Worm (Caenorhabditis elegans): ENCODE results near the gene scl-6.
A peak's percentile ranks its signal among the peaks of the same experiment; 100 is the strongest.

Gene scl-6

DNA sequence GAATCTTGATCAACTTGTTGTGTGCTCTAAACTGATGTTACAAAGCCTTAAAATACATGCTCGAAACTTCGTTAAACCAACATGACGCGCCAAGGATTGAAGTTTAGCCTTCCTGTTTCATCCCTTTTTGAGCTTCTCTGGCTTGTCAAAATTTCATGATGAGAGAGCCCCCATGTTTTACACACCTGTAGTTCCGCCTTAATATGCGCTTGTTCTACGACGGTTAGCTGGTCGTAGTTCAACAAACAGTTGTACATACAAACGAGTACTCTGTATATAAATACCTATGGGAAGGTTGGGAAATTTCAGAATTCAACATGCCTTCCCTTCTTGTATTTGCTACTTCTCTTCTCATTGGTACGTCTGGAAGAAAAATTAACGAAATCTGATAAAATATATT, at the start of gene scl-6:
Gene scl-6, plus strand, starts transcription at position 301 of the 400 bp plus-strand sequence.
- TF ChIP-seq W03F9.2 (tag; optimal IDR thresholded peaks at IDR 0.05), result no peak
- TF ChIP-seq him-1 (tag; optimal IDR thresholded peaks at IDR 0.05), result no peak
- no peak for TF ChIP-seq dao-5 (tag; optimal IDR thresholded peaks at IDR 0.05)

DNA sequence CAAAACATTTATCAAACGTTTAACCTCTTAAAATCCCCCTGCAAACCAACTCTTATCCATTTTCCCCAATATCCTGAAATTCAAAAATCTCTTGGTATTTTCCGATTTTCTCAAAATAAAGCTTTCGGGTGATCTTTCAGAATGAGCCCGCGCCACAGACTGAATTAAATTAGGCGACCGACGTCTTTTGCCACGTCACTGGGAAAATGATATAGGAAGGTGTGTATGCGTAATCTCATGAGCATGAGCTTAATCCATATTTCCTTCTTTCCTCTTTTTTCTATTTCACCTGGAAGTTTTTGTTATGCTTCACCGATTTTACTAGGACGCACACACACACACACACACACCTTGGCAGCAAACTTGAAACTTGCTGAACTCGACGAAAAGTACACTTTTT, 47.5 kb upstream of the scl-6 start:
- no peak for TF ChIP-seq dao-5 (tag; optimal IDR thresholded peaks at IDR 0.05)
- TF ChIP-seq W03F9.2 (tag; optimal IDR thresholded peaks at IDR 0.05), result no peak
- TF ChIP-seq him-1 (tag; optimal IDR thresholded peaks at IDR 0.05), result no peak

DNA sequence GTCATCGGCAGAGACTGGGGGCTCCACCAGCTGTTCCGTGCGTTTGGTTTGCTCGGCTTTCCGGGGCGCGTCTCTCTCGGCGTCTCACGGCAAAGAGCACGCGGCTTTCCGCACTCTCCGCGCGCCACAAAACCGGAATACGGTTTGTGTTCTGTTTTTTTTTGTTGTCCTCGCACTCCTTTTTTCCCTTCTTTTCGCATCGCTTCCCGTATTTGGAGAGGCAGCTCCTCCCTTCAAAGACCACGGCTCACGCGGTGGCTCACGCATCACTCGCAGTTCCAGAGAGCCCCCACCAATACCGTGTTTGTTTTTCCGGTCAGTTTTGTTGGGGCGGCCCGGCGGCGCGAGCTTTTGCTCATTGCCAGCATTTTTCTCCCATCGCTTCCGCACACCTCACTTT, 45.7 kb upstream of the scl-6 start:
- no peak for TF ChIP-seq him-1 (tag; optimal IDR thresholded peaks at IDR 0.05)
- no peak for TF ChIP-seq dao-5 (tag; optimal IDR thresholded peaks at IDR 0.05)
- no peak for TF ChIP-seq W03F9.2 (tag; optimal IDR thresholded peaks at IDR 0.05)

DNA sequence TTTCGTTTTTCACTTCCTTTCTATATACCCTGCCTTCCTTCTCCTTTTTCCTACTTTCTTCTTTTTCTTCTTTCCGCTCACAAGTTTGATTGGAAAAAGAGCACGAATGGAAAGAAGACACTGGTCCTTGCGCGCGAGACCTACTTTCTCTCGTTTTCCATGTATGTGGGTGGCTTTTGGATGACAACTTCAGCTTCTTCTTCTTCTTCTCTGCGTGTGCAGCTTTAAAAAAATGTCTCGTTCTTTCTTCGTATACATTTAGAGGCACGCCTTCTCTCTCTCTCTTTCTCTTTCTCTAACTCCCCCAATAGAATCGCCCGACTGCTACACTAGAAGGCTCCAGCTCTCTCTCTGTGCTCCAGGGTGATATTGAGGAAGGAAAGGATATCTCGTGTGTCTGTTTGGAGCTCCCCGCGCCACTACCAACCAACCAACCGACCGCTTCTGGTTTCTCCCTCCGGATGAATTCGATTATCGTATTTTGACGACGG, 42.7 kb upstream of the scl-6 start:
- TF ChIP-seq him-1 (tag; optimal IDR thresholded peaks at IDR 0.05) (peak; percentile 49), W03F9.2 (tag; optimal IDR thresholded peaks at IDR 0.05) (no peak), dao-5 (tag; optimal IDR thresholded peaks at IDR 0.05) (no peak)

DNA sequence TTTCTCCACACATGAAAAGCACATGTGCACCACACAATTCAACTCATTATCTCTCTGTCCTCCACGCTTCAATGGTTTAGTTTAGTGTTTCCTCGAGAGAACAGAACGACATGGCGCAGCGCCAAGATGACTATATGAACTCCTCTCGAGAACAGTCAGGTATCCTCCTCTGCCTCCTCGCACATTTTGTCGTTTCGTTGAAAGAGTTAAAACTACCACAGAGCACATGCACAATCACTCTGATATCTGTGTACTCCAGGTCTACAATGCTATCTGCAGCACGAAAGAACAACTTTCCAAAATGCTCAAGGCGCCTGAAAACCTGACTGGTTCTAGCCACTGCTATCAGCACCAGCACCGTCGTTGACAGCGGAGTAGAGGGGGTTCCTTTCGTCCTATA, 41.8 kb upstream of the scl-6 start:
- TF ChIP-seq him-1 (tag; optimal IDR thresholded peaks at IDR 0.05) (no peak), W03F9.2 (tag; optimal IDR thresholded peaks at IDR 0.05) (no peak), dao-5 (tag; optimal IDR thresholded peaks at IDR 0.05) (no peak)

DNA sequence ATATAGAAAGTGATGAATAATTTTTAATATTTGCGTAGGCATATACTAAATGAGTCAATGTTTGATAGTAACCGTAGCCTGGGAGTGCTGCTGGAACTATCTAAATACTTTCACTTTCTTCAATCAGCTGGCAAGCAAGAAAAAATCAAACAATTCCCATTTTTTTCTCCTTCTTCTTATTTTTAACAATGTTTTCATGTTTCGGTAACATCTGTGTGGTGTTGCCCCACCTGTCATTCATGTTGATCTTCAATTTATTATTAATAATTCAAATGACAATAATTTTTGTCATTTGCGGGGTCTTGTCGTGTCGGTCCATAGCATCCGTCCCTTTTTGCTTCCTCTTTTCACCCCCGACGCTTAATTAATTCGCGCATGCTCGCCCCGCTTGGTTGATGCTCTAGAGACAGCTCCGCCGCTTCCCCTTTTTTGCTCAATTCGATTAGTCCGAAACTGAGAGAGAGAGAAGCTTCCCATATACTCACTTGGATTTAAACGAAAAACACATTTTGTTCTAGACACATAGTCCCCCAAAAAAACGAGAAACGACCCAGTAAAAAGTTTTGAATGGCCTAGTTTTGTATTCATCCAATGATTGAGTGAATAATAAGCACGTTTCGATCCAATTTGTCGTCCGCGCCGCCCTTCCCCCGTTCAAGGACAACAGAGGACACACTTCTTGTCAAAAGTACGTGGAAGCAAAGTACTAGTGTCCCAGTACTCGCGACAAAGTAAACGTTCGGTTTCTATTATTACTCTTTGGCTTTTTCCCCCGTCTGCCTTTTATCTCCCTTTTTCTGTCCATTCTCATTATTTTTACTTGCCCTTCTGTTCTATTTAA, 40.5 kb upstream of the scl-6 start:
- TF ChIP-seq dao-5 (tag; optimal IDR thresholded peaks at IDR 0.05) (no peak), W03F9.2 (tag; optimal IDR thresholded peaks at IDR 0.05) (no peak), him-1 (tag; optimal IDR thresholded peaks at IDR 0.05) (no peak)

DNA sequence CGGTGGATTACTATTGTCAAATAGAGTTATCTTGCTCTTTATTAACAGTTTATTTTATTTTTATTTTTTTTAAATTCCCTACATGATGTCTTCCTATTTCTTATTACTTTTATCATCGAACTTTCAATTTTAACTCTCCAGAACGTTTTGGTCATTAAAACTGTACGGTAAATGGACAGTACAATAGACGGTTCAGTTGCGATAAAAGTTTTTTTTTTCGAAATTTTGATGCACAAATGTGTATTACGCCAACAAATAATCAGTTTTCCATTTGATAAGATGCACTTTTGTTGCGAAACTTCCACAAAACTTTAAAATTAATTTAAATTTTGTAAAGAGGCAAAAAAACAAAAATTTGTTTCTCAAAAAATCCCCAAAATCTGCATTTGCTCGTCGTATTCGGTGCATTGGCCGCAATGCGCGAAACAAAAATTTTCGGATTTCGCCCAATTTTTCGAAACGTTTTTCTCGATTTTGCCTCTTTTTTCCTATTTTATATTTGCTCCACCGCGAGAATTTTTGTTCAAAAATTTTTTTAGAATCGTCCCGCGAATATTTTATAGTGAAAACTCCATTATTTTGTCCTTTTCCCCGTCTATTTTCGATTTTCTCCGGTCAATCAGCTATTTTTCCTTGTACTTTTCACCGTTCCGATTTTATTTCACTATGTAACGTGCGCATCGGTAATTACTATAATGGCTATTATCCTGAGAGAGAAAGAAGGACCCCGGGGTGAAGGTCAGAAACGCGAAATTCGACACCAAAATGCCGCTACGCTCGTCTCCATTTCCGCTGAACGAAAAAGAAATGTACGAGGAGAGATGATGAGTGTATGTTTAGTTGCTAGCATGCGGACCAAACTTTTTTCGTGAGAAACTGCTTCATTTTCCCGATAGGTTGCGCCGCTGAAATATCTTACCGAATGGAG, 39.5 kb upstream of the scl-6 start:
- no peak for TF ChIP-seq dao-5 (tag; optimal IDR thresholded peaks at IDR 0.05)
- no peak for TF ChIP-seq W03F9.2 (tag; optimal IDR thresholded peaks at IDR 0.05)
- no peak for TF ChIP-seq him-1 (tag; optimal IDR thresholded peaks at IDR 0.05)

DNA sequence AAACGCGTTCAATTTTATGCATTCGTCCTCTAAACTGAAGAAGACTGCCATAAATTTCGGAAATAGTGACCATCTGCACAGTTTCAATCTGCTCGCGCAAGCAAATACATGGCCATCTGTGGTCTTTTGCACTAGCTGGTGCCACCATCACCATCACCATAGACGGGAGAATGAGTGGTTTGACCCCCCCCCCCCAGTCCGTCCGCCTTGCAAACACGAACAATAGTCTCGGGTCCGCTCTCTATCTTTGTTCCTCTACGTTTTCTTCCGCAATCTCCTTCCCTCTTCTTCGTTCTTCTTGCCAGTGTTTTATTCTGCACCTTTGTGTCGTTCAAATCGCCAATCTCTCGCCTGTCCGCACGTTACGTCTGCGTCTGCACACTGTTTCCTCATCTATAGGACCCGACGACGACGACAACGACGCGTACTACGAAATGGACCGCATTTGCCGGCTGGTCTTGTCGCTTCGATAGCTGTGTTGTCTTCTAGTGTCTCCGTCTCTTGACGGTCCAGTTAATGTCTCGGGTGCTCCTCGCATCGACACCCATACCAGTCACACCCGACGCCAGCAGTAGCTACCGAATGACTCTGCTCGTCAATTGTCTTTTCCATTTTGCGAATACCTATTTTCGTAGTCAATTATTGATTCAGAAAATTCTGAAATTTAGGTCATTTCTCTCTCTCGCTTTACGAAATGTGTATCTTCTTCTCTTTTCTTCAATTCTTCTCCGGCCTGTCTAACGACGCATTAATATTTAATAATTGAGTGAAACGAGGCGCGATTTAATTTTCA, 38.7 kb upstream of the scl-6 start:
- no peak for TF ChIP-seq W03F9.2 (tag; optimal IDR thresholded peaks at IDR 0.05)
- TF ChIP-seq dao-5 (tag; optimal IDR thresholded peaks at IDR 0.05), result no peak
- no peak for TF ChIP-seq him-1 (tag; optimal IDR thresholded peaks at IDR 0.05)

DNA sequence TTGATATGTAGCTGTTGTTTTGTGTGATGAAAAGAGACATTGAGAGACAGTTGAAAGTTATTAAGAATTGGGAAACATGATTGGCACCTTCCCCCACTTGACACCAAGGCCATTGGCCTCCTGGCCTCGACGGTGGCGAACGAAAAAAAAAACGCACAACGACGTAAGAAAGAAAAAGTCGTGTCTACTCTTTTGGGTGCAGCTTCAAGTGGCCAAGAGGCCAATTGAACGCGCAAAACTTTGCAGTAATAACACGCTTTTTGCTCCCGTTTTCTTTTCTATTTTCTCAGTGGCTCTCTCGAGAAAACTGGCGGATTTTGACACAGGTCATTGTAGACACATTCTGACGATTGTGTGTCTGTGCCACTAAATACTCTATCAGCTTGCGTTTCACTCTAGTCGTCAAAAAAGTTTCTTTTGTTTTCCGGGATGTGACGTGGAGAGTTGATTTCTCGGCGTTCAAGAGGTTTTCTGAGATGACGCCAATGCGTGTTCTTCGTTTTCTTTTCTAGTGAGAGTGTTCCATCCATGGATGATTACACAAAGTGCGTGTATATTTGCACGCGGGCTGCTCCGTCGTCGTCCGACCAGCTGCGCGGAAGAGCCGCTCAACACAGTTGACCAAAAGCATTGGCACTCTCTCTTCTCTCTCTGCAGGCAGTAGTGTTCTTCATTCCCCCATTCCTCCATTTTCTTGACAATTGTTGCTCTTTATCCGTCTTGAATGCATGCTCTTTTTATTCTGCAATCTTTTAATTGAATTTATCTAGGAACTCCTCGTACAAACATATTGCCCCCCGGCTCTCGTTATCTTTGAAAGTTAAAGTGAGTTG, 37.9 kb upstream of the scl-6 start:
- no peak for TF ChIP-seq W03F9.2 (tag; optimal IDR thresholded peaks at IDR 0.05)
- no peak for TF ChIP-seq dao-5 (tag; optimal IDR thresholded peaks at IDR 0.05)
- TF ChIP-seq him-1 (tag; optimal IDR thresholded peaks at IDR 0.05), result no peak

DNA sequence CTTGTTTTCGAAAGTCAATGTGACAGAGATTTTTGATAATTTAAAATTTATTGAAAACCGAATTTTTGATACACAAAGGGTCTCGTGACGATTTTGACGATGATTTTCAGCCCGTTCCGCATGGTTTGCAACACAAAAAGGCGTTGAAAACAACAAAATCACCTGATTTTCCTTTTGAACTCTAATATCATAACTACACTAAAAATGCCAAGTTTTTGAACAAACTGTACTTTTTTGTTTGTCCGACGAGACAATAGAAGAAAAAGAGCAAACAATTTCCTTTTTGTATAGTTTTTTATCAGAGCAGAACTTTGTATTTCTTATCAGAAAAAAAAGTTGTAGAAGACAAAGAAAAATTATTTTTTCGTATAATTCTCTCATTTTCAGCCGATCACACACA, 36.4 kb upstream of the scl-6 start:
- TF ChIP-seq dao-5 (tag; optimal IDR thresholded peaks at IDR 0.05), result no peak
- no peak for TF ChIP-seq him-1 (tag; optimal IDR thresholded peaks at IDR 0.05)
- TF ChIP-seq W03F9.2 (tag; optimal IDR thresholded peaks at IDR 0.05), result no peak

DNA sequence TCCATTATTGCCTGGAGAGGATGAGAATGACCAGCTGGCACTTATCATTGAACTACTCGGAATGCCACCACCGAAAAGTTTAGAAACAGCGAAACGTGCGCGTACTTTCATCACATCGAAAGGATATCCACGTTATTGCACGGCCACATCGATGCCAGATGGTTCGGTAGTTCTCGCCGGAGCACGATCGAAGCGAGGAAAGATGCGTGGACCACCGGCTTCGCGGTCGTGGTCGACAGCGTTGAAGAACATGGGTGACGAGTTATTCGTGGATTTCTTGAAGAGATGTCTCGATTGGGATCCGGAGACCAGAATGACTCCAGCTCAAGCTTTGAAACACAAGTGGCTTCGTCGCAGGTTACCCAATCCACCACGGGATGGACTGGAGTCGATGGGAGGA, 35.0 kb upstream of the scl-6 start:
- no peak for TF ChIP-seq W03F9.2 (tag; optimal IDR thresholded peaks at IDR 0.05)
- no peak for TF ChIP-seq him-1 (tag; optimal IDR thresholded peaks at IDR 0.05)
- TF ChIP-seq dao-5 (tag; optimal IDR thresholded peaks at IDR 0.05), result no peak

DNA sequence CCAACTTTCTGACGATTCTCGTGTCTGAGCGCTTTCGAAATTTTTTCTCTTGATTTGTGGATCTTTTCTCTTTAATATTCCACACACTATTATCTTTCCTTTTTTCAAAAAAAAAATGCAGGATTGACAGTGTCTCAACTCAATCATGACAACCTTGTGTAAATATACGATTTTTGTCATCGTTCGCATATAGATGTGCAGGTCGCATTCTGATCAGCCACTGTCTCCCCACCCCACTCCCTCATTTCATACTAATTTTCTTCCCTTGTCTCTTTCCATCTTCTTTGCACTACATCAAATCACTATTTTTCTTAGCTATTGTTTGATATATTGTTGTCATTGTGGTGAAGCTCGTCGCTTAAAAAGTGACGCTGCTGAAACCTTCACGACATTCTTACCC, 33.2 kb upstream of the scl-6 start:
- no peak for TF ChIP-seq W03F9.2 (tag; optimal IDR thresholded peaks at IDR 0.05)

Data from whole organism, L4/young adult.